Fruit fly (Drosophila melanogaster) Kc167 (cell line): ENCODE results near the gene P5cr.

Experiments
- Myc ChIP-seq: fragments of >200 bp; optimal IDR thresholded peaks from 2 replicates; lab custom pipeline; 2017; ENCODE audit warnings: missing external identifiers
- Sin3A ChIP-seq: fragments of >200 bp; optimal IDR thresholded peaks from 2 replicates; lab custom pipeline; 2018; ENCODE audit warnings: missing external identifiers
- h ChIP-seq: fragments of >200 bp; optimal IDR thresholded peaks from 3 replicates; lab custom pipeline; 2018; ENCODE audit warnings: missing external identifiers
- insv ChIP-seq: fragments of >200 bp; optimal IDR thresholded peaks from 3 replicates; lab custom pipeline; 2018; ENCODE audit warnings: missing external identifiers
- psq ChIP-seq: fragments of >200 bp; optimal IDR thresholded peaks from 2 replicates; lab custom pipeline; 2017; ENCODE audit warnings: missing external identifiers
- ttk ChIP-seq: sonication (Bioruptor generic); optimal IDR thresholded peaks from 2 replicates; lab custom pipeline; 2017; ENCODE audit warnings: missing external identifiers

Gene P5cr

dm6 chr3R:19028758-19029157 lies at the start of gene P5cr, which contains the start of gene GatA:
Gene P5cr (plus strand): TSS chr3R:19028931.
Gene GatA (minus strand): TSS chr3R:19028857.
- no peak for TF ChIP-seq psq
- TF ChIP-seq insv (lab: Kevin White, UChicago) = no peak
- TF ChIP-seq Sin3A (lab: Kevin White, UChicago) = no peak
- TF ChIP-seq h (lab: Kevin White, UChicago) = no peak
- no peak for TF ChIP-seq Myc (lab: Kevin White, UChicago)
- no peak for TF ChIP-seq ttk (lab: Kevin White, UChicago)

dm6 chr3R:18980863-18981536 lies 47.7 kb upstream of the P5cr start, which contains the start of the genes dnk and Smu1:
Gene dnk (plus strand): TSS chr3R:18980995.
Gene Smu1 (minus strand): TSS chr3R:18981324.
- TF ChIP-seq ttk (lab: Kevin White, UChicago) = no peak
- no peak for TF ChIP-seq insv (lab: Kevin White, UChicago)
- no peak for TF ChIP-seq psq
- no peak for TF ChIP-seq Sin3A (lab: Kevin White, UChicago)
- no peak for TF ChIP-seq h (lab: Kevin White, UChicago)
- no peak for TF ChIP-seq Myc (lab: Kevin White, UChicago)

- TF ChIP-seq psq = no peak
- TF ChIP-seq Sin3A (lab: Kevin White, UChicago) = no peak
- TF ChIP-seq insv (lab: Kevin White, UChicago) = no peak
- TF ChIP-seq h (lab: Kevin White, UChicago) = no peak
- TF ChIP-seq ttk (lab: Kevin White, UChicago) = no peak
- no peak for TF ChIP-seq Myc (lab: Kevin White, UChicago)
These were observed 45.0 kb upstream of the P5cr start, which contains the start of the genes snRNP-U1-C and gukh for dm6 chr3R:18983614-18984185. Gene snRNP-U1-C (minus strand): TSS chr3R:18983650. Gene gukh (plus strand): TSS chr3R:18984025.

- TF ChIP-seq Myc (lab: Kevin White, UChicago) (no peak), insv (lab: Kevin White, UChicago) (no peak), ttk (lab: Kevin White, UChicago) (no peak), h (lab: Kevin White, UChicago) (no peak), Sin3A (lab: Kevin White, UChicago) (no peak), psq (no peak)
These were observed 43.5 kb upstream of the P5cr start for dm6 chr3R:18985114-18985785.

- TF ChIP-seq ttk (lab: Kevin White, UChicago) (no peak), Sin3A (lab: Kevin White, UChicago) (no peak)
These were observed 42.4 kb upstream of the P5cr start for dm6 chr3R:18986089-18986887.

- no peak for TF ChIP-seq Sin3A (lab: Kevin White, UChicago)
- TF ChIP-seq ttk (lab: Kevin White, UChicago) = no peak
These were observed 41.0 kb upstream of the P5cr start for dm6 chr3R:18987428-18988416.

- TF ChIP-seq h (lab: Kevin White, UChicago) (no peak), ttk (lab: Kevin White, UChicago) (no peak), Myc (lab: Kevin White, UChicago) (no peak), Sin3A (lab: Kevin White, UChicago) (no peak), psq (no peak), insv (lab: Kevin White, UChicago) (no peak)
These were observed 39.5 kb upstream of the P5cr start for dm6 chr3R:18988957-18989818.

- no peak for TF ChIP-seq insv (lab: Kevin White, UChicago)
These were observed 39.0 kb upstream of the P5cr start for dm6 chr3R:18989819-18990137.

dm6 chr3R:18990514-18990913 lies 38.2 kb upstream of the P5cr start:
- TF ChIP-seq psq = no peak
- TF ChIP-seq Sin3A (lab: Kevin White, UChicago) = no peak
- TF ChIP-seq Myc (lab: Kevin White, UChicago) = no peak

dm6 chr3R:18991721-18992120 lies 37.0 kb upstream of the P5cr start:
- TF ChIP-seq ttk (lab: Kevin White, UChicago) (no peak), Myc (lab: Kevin White, UChicago) (no peak)
